Worm (Caenorhabditis elegans) whole organism, young adult: ENCODE results near the gene F58H1.6.

Experiments
- C17E4.6 ChIP-seq: fragments of 200-800 bp; sonication (Bioruptor generic); IDR thresholded peaks from 2 replicates; pipeline ENCODE4 v1.3.6; 2022; ENCODE audit warnings: missing genetic modification reagents, missing genetic modification characterization, missing compliant biosample characterization
- F33H1.4 ChIP-seq: fragments of 200-800 bp; sonication (Bioruptor generic); IDR thresholded peaks from 2 replicates; pipeline ENCODE4 v1.3.6; 2022; ENCODE audit warnings: missing genetic modification reagents, missing genetic modification characterization, missing compliant biosample characterization
- F37B4.10 ChIP-seq: fragments of 200-800 bp; sonication (Bioruptor generic); IDR thresholded peaks from 2 replicates; pipeline ENCODE4 v1.3.6; 2022; ENCODE audit warnings: missing genetic modification characterization, missing compliant biosample characterization
- F49E8.2 ChIP-seq: sonication (generic microtip); optimal IDR thresholded peaks from 3 replicates; lab custom pipeline; 2017; ENCODE audit warnings: missing genetic modification characterization, mild to moderate bottlenecking, missing compliant biosample characterization, antibody characterized with exemption, moderate library complexity; ENCODE audit not compliant: insufficient read depth
- F57C9.4 ChIP-seq: sonication (generic microtip); optimal IDR thresholded peaks from 2 replicates; lab custom pipeline; 2017; ENCODE audit warnings: mild to moderate bottlenecking, missing genetic modification characterization, missing compliant biosample characterization
- Y53G8AR.9 ChIP-seq: fragments of 200-800 bp; sonication (Bioruptor generic); conservative IDR thresholded peaks from 2 replicates; pipeline ENCODE4 v1.3.6; 2022; ENCODE audit warnings: missing genetic modification reagents, missing genetic modification characterization, missing compliant biosample characterization
- Y95B8A.8 ChIP-seq: fragments of 200-800 bp; sonication (Bioruptor generic); IDR thresholded peaks from 2 replicates; pipeline ENCODE4 v1.3.6; 2022; ENCODE audit warnings: missing genetic modification reagents, missing genetic modification characterization, missing compliant biosample characterization
- ceh-100 ChIP-seq: fragments of 200-800 bp; sonication (Bioruptor generic); IDR thresholded peaks from 2 replicates; pipeline ENCODE4 v1.3.6; 2022; ENCODE audit warnings: missing genetic modification reagents, missing genetic modification characterization, missing compliant biosample characterization
- ceh-27 ChIP-seq: fragments of 200-800 bp; sonication (Bioruptor generic); optimal IDR thresholded peaks from 2 replicates; lab custom pipeline; 2018; ENCODE audit warnings: mild to moderate bottlenecking, missing genetic modification characterization, moderate library complexity, missing compliant biosample characterization
- ceh-58 ChIP-seq: fragments of 200-800 bp; sonication (Bioruptor generic); IDR thresholded peaks from 2 replicates; pipeline ENCODE4 v1.3.6; 2022; ENCODE audit warnings: missing genetic modification characterization, missing compliant biosample characterization
- chd-7 ChIP-seq: sonication (generic microtip); optimal IDR thresholded peaks from 2 replicates; lab custom pipeline; 2016; ENCODE audit warnings: mild to moderate bottlenecking, missing genetic modification characterization, moderate library complexity, missing compliant biosample characterization
- die-1 ChIP-seq: sonication (generic microtip); optimal IDR thresholded peaks from 2 replicates; lab custom pipeline; 2016; ENCODE audit warnings: missing genotype, mild to moderate bottlenecking, missing genetic modification characterization, missing compliant biosample characterization
- dox-1 ChIP-seq: fragments of 200-800 bp; sonication (Bioruptor generic); IDR thresholded peaks from 2 replicates; pipeline ENCODE4 v1.3.6; 2022; ENCODE audit warnings: missing genetic modification reagents, missing genetic modification characterization, missing compliant biosample characterization
- dpl-1 ChIP-seq: fragments of 150-350 bp; optimal IDR thresholded peaks from 2 replicates; lab custom pipeline; 2014; ENCODE audit warnings: missing biosample characterization, missing genetic modification reagents, missing genetic modification characterization
- efl-1 ChIP-seq: fragments of 150-350 bp; optimal IDR thresholded peaks from 2 replicates; lab custom pipeline; 2014; ENCODE audit warnings: missing biosample characterization, missing genetic modification reagents, missing genetic modification characterization
- egrh-3 ChIP-seq: fragments of 200-800 bp; sonication (Bioruptor generic); IDR thresholded peaks from 2 replicates; pipeline ENCODE4 v1.3.6; 2022; ENCODE audit warnings: missing genetic modification reagents, missing genetic modification characterization, missing compliant biosample characterization
- hrde-1 ChIP-seq: sonication (generic microtip); optimal IDR thresholded peaks from 2 replicates; lab custom pipeline; 2016; ENCODE audit warnings: missing genetic modification characterization, mild to moderate bottlenecking, missing compliant biosample characterization, moderate library complexity, missing genotype, missing genetic modification reagents, borderline replicate concordance
- hsf-1 ChIP-seq: fragments of 200-800 bp; sonication (Bioruptor generic); IDR thresholded peaks from 2 replicates; pipeline ENCODE4 v1.3.6; 2022; ENCODE audit warnings: missing genetic modification reagents, missing genetic modification characterization, missing compliant biosample characterization
- lag-1 ChIP-seq: fragments of 200-800 bp; sonication (Bioruptor generic); IDR thresholded peaks from 2 replicates; pipeline ENCODE4 v1.3.6; 2022; ENCODE audit warnings: missing genetic modification reagents, missing genetic modification characterization, missing compliant biosample characterization
- let-607 ChIP-seq, 2 experiments: fragments of 200-800 bp in 1 of 2; sonication (Bioruptor generic) in 1 of 2; sonication (generic microtip) in 1 of 2; optimal IDR thresholded peaks; 2 replicates each; lab custom pipeline; 2016 to 2018; ENCODE audit warnings: mild to moderate bottlenecking in 2 of 2, missing compliant biosample characterization in 2 of 2, missing genetic modification characterization in 2 of 2, moderate library complexity in 2 of 2, missing genotype in 1 of 2
- lin-26 ChIP-seq: fragments of 200-800 bp; sonication (Bioruptor generic); IDR thresholded peaks from 2 replicates; pipeline ENCODE4 v1.3.6; 2022; ENCODE audit warnings: missing genetic modification reagents, missing genetic modification characterization, missing compliant biosample characterization
- lin-35 ChIP-seq, 3 experiments: fragments of 150-350 bp in 2 of 3; sonication (generic microtip) in 1 of 3; optimal IDR thresholded peaks; 2 replicates each; lab custom pipeline; 2014 to 2018; ENCODE audit warnings: missing biosample characterization in 3 of 3, missing genetic modification characterization in 3 of 3, missing genetic modification reagents in 3 of 3
- lin-54 ChIP-seq: fragments of 200-800 bp; sonication (Bioruptor generic); optimal IDR thresholded peaks from 2 replicates; lab custom pipeline; 2018; ENCODE audit warnings: mild to moderate bottlenecking, missing genetic modification characterization, missing compliant biosample characterization
- lir-1 ChIP-seq: fragments of 200-800 bp; sonication (Bioruptor generic); conservative IDR thresholded peaks from 2 replicates; pipeline ENCODE4 v1.3.6; 2022; ENCODE audit warnings: missing genetic modification reagents, missing genetic modification characterization, missing compliant biosample characterization
- lsl-1 ChIP-seq: fragments of 200-800 bp; sonication (Bioruptor generic); optimal IDR thresholded peaks from 2 replicates; lab custom pipeline; 2018; ENCODE audit warnings: mild to moderate bottlenecking, missing genetic modification characterization, moderate library complexity, missing compliant biosample characterization
- madf-10 ChIP-seq: sonication (generic microtip); optimal IDR thresholded peaks from 2 replicates; lab custom pipeline; 2016; ENCODE audit warnings: mild to moderate bottlenecking, missing genetic modification characterization, missing compliant biosample characterization
- madf-6 ChIP-seq: fragments of 200-800 bp; sonication (Bioruptor generic); IDR thresholded peaks from 2 replicates; pipeline ENCODE4 v1.3.6; 2022; ENCODE audit warnings: missing genetic modification reagents, missing genetic modification characterization, missing compliant biosample characterization
- madf-8 ChIP-seq: fragments of 200-800 bp; sonication (Bioruptor generic); conservative IDR thresholded peaks from 2 replicates; pipeline ENCODE4 v1.3.6; 2022; ENCODE audit warnings: missing genetic modification reagents, missing genetic modification characterization, missing compliant biosample characterization
- mes-4 ChIP-seq: sonication (generic microtip); optimal IDR thresholded peaks from 2 replicates; lab custom pipeline; 2016; ENCODE audit warnings: missing genotype, missing genetic modification characterization, missing compliant biosample characterization
- nfya-1 ChIP-seq: sonication (generic microtip); optimal IDR thresholded peaks from 2 replicates; lab custom pipeline; 2017; ENCODE audit warnings: antibody characterized with exemption, missing compliant biosample characterization, missing genetic modification characterization, borderline replicate concordance; ENCODE audit not compliant: insufficient read depth
- nfyb-1 ChIP-seq: fragments of 200-800 bp; sonication (Bioruptor generic); IDR thresholded peaks from 2 replicates; pipeline ENCODE4 v1.3.6; 2022; ENCODE audit warnings: missing genetic modification reagents, missing genetic modification characterization, missing compliant biosample characterization
- nhr-120 ChIP-seq: fragments of 200-800 bp; sonication (Bioruptor generic); IDR thresholded peaks from 2 replicates; pipeline ENCODE4 v1.3.6; 2022; ENCODE audit warnings: missing genetic modification characterization, missing compliant biosample characterization
- nhr-179 ChIP-seq: sonication (generic microtip); optimal IDR thresholded peaks from 2 replicates; lab custom pipeline; 2016; ENCODE audit warnings: mild to moderate bottlenecking, missing genetic modification characterization, missing compliant biosample characterization
- nhr-80 ChIP-seq: sonication (generic microtip); optimal IDR thresholded peaks from 2 replicates; lab custom pipeline; 2016; ENCODE audit warnings: missing genetic modification characterization, missing compliant biosample characterization
- nhr-90 ChIP-seq: sonication (generic microtip); optimal IDR thresholded peaks from 2 replicates; lab custom pipeline; 2016; ENCODE audit warnings: missing genotype, mild to moderate bottlenecking, missing genetic modification characterization, missing compliant biosample characterization
- pha-4 ChIP-seq: fragments of 150-350 bp; sonication (generic microtip); optimal IDR thresholded peaks from 2 replicates; lab custom pipeline; 2014; ENCODE audit warnings: missing biosample characterization, missing genetic modification reagents, missing genetic modification characterization
- rcor-1 ChIP-seq: fragments of 200-800 bp; sonication (Bioruptor generic); IDR thresholded peaks from 2 replicates; pipeline ENCODE4 v1.3.6; 2022; ENCODE audit warnings: missing genetic modification reagents, missing genetic modification characterization, missing compliant biosample characterization
- rec-8 ChIP-seq, 2 experiments: sonication (generic microtip); optimal IDR thresholded peaks; 2 replicates each; lab custom pipeline; 2016; ENCODE audit warnings: mild to moderate bottlenecking in 2 of 2, missing genetic modification characterization in 2 of 2, missing genetic modification reagents in 2 of 2, missing genotype in 2 of 2, missing biosample characterization in 1 of 2, missing compliant biosample characterization in 1 of 2, moderate library complexity in 1 of 2
- rpc-1 ChIP-seq, 2 experiments: fragments of 150-350 bp in 1 of 2; sonication (generic microtip) in 1 of 2; optimal IDR thresholded peaks; 2 replicates each; lab custom pipeline; 2014 to 2018; ENCODE audit warnings: missing biosample characterization in 1 of 2, missing genetic modification characterization in 1 of 2, missing genetic modification reagents in 1 of 2, missing genotype in 1 of 2
- tbp1 ChIP-seq: fragments of 200-800 bp; sonication (Bioruptor generic); optimal IDR thresholded peaks from 2 replicates; lab custom pipeline; 2018; ENCODE audit warnings: mild to moderate bottlenecking, missing genetic modification characterization, missing compliant biosample characterization
- tlf-1 ChIP-seq: fragments of 200-800 bp; sonication (Bioruptor generic); optimal IDR thresholded peaks from 2 replicates; lab custom pipeline; 2018; ENCODE audit warnings: mild to moderate bottlenecking, missing genetic modification characterization, missing compliant biosample characterization
- unc-130 ChIP-seq: sonication (generic microtip); optimal IDR thresholded peaks from 2 replicates; lab custom pipeline; 2016; ENCODE audit warnings: missing genetic modification reagents, missing genetic modification characterization, missing compliant biosample characterization
- ztf-22 ChIP-seq: fragments of 200-800 bp; sonication (Bioruptor generic); optimal IDR thresholded peaks from 2 replicates; lab custom pipeline; 2018; ENCODE audit warnings: mild to moderate bottlenecking, missing genetic modification characterization, moderate library complexity, missing compliant biosample characterization
- ztf-6 ChIP-seq: fragments of 200-800 bp; sonication (Bioruptor generic); IDR thresholded peaks from 2 replicates; pipeline ENCODE4 v1.3.6; 2022; ENCODE audit warnings: missing genetic modification reagents, missing genetic modification characterization, missing compliant biosample characterization

Gene F58H1.6

ce11 chrV:11990511-11991127 is 48.2 kb downstream of the F58H1.6 start (continued):
- TF ChIP-seq hrde-1 (tag; lab: Kevin White, UChicago), result peak; percentile 66
- TF ChIP-seq die-1, result no peak
- no peak for TF ChIP-seq chd-7 (tag; lab: Kevin White, UChicago)
- TF ChIP-seq nfya-1 (tag; lab: Kevin White, UChicago), result no peak
- no peak for TF ChIP-seq lin-26
- TF ChIP-seq madf-8, result no peak
- no peak for TF ChIP-seq nhr-120 (GFP tag; lab: Robert Waterston, UW)

ce11 chrV:11993706-11994345 is 51.4 kb downstream of the F58H1.6 start, which contains the start of the genes cyl-1 and C52E4.7:
TSS of gene cyl-1 (minus strand) at chrV:11993723.
TSS of gene C52E4.7 (plus strand) at chrV:11994295.
- no peak for TF ChIP-seq lir-1 (GFP tag; lab: Robert Waterston, UW)
- peak; percentile 14 for TF ChIP-seq efl-1 (GFP tag; lab: Kevin White, UChicago)
- no peak for TF ChIP-seq ztf-6
- TF ChIP-seq ceh-100 (GFP tag; lab: Robert Waterston, UW), result no peak
- TF ChIP-seq dpl-1 (GFP tag; lab: Kevin White, UChicago), result peak; percentile 30
- peak; percentile 16 for TF ChIP-seq tbp1 (GFP tag; lab: Kevin White, UChicago)
- TF ChIP-seq ceh-27 (GFP tag; lab: Kevin White, UChicago), result peak; percentile 6
- TF ChIP-seq Y53G8AR.9, result no peak
- peak; percentile 9 for TF ChIP-seq nhr-80
- peak; percentile 46; the same call in 1 of the 2 replicates for TF ChIP-seq dox-1 (GFP tag; lab: Robert Waterston, UW)
- no peak for TF ChIP-seq tlf-1
- TF ChIP-seq rpc-1 (optimal IDR thresholded peaks at IDR 0.05; lab: Kevin White, UChicago), result no peak
- TF ChIP-seq rpc-1 (tag; optimal IDR thresholded peaks at IDR 0.05; lab: Kevin White, UChicago), result no peak
- TF ChIP-seq F57C9.4, result no peak
- no peak for TF ChIP-seq rcor-1
- no peak for TF ChIP-seq nhr-179 (tag; lab: Kevin White, UChicago)
- peak; percentile 42; the same call in 1 of the 2 replicates for TF ChIP-seq madf-6 (GFP tag; lab: Robert Waterston, UW)
- TF ChIP-seq C17E4.6, result no peak
- TF ChIP-seq F49E8.2, result peak; percentile 5
- no peak for TF ChIP-seq unc-130
- no peak for TF ChIP-seq egrh-3
- TF ChIP-seq hrde-1 (tag; lab: Kevin White, UChicago), result no peak
- no peak for TF ChIP-seq F37B4.10 (GFP tag; lab: Robert Waterston, UW)
- no peak for TF ChIP-seq rec-8 (tag; optimal IDR thresholded peaks at IDR 0.05; lab: Kevin White, UChicago)
- no peak for TF ChIP-seq Y95B8A.8 (GFP tag; lab: Robert Waterston, UW)
- TF ChIP-seq let-607 (tag; optimal IDR thresholded peaks at IDR 0.05; lab: Kevin White, UChicago), result peak in 1 of 2 experiments; percentile 6
- peak; percentile 20 for TF ChIP-seq lsl-1 (GFP tag; lab: Kevin White, UChicago)
- TF ChIP-seq lag-1 (GFP tag; lab: Robert Waterston, UW), result no peak
- TF ChIP-seq lin-35 (GFP tag; optimal IDR thresholded peaks at IDR 0.05; lab: Kevin White, UChicago), result peak in 1 of 3 experiments; percentile 12
- no peak for TF ChIP-seq nfyb-1 (GFP tag; lab: Robert Waterston, UW)
- TF ChIP-seq lin-54 (GFP tag; lab: Kevin White, UChicago), result peak; percentile 46
- no peak for TF ChIP-seq ztf-22 (GFP tag; lab: Kevin White, UChicago)
- TF ChIP-seq pha-4 (tag; lab: Kevin White, UChicago), result no peak
- no peak for TF ChIP-seq hsf-1
- no peak for TF ChIP-seq ceh-58 (GFP tag; lab: Robert Waterston, UW)
- TF ChIP-seq chd-7 (tag; lab: Kevin White, UChicago), result no peak
- no peak for TF ChIP-seq madf-10 (tag; lab: Kevin White, UChicago)
- TF ChIP-seq mes-4 (tag; lab: Kevin White, UChicago), result no peak
- no peak for TF ChIP-seq madf-8
- TF ChIP-seq nhr-90 (tag; lab: Kevin White, UChicago), result no peak
- no peak; the same call in 1 of the 2 replicates for TF ChIP-seq F33H1.4 (GFP tag; lab: Robert Waterston, UW)
